Fruit fly (Drosophila melanogaster) Kc167 (cell line): ENCODE data around the gene Ziz.

Experiments used
- Myc ChIP-seq: fragments of >200 bp; optimal IDR thresholded peaks from 2 replicates; lab custom pipeline; 2017; ENCODE audit warnings: missing external identifiers
- Sin3A ChIP-seq: fragments of >200 bp; optimal IDR thresholded peaks from 2 replicates; lab custom pipeline; 2018; ENCODE audit warnings: missing external identifiers
- h ChIP-seq: fragments of >200 bp; optimal IDR thresholded peaks from 3 replicates; lab custom pipeline; 2018; ENCODE audit warnings: missing external identifiers
- insv ChIP-seq: fragments of >200 bp; optimal IDR thresholded peaks from 3 replicates; lab custom pipeline; 2018; ENCODE audit warnings: missing external identifiers
- psq ChIP-seq: fragments of >200 bp; optimal IDR thresholded peaks from 2 replicates; lab custom pipeline; 2017; ENCODE audit warnings: missing external identifiers
- ttk ChIP-seq: sonication (Bioruptor generic); optimal IDR thresholded peaks from 2 replicates; lab custom pipeline; 2017; ENCODE audit warnings: missing external identifiers

Gene Ziz

DNA sequence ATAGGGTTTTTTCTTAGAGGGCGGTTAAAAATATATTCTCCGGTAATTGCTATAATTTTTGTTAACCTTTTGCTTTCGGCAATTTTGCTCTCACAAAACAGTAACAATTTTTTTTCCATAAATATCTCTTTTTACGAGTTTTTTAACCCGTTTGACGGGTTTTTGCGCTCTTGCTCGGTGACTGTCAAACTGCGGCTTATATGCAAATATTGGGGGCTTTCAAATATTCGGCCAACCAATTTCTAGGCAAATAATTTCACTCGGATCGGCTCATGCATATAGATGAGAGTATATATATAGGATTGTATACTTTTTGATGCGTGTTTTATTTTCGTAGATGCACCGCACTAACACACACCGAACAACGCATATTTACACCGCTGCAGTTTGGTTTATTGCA is 33.8 kb upstream of the Ziz start:
- TF ChIP-seq h (lab: Kevin White, UChicago) (no peak), psq (no peak), ttk (lab: Kevin White, UChicago) (no peak), insv (lab: Kevin White, UChicago) (no peak), Myc (lab: Kevin White, UChicago) (no peak), Sin3A (lab: Kevin White, UChicago) (no peak)

DNA sequence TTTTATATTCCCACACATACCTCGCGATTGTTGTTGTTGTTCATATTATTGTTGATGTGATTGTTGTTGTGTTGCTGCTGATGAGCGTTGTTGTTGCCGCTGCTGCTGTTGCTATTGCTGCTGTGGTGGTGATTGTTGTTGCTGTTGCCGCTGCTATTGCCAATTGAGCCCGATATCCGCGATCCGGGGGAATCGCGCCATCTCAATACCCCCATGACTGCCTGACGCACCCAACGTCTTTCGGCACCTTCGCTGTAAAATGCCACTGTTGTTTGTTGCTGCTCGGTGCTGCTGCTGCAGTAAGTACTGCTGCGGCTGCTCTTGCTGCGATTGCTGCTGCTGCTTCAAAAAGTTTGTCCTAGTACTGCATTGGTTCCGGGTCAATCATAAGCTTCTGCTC is 33.1 kb upstream of the Ziz start:
- no peak for TF ChIP-seq psq

dm6 chr2L:7528122-7528746 is 32.1 kb upstream of the Ziz start:
- TF ChIP-seq ttk (lab: Kevin White, UChicago) (no peak), insv (lab: Kevin White, UChicago) (no peak), h (lab: Kevin White, UChicago) (no peak), psq (no peak), Myc (lab: Kevin White, UChicago) (no peak), Sin3A (lab: Kevin White, UChicago) (no peak)

dm6 chr2L:7526915-7527534 is 30.9 kb upstream of the Ziz start:
- no peak for TF ChIP-seq Sin3A (lab: Kevin White, UChicago)
- TF ChIP-seq ttk (lab: Kevin White, UChicago) = no peak

- no peak for TF ChIP-seq ttk (lab: Kevin White, UChicago)
- no peak for TF ChIP-seq insv (lab: Kevin White, UChicago)
- TF ChIP-seq Myc (lab: Kevin White, UChicago) = no peak
- TF ChIP-seq psq = no peak
- no peak for TF ChIP-seq h (lab: Kevin White, UChicago)
Measured at dm6 chr2L:7526129-7526528, 30.0 kb upstream of the Ziz start.

dm6 chr2L:7525123-7525874 is 29.2 kb upstream of the Ziz start:
- TF ChIP-seq h (lab: Kevin White, UChicago) (no peak), Myc (lab: Kevin White, UChicago) (no peak), Sin3A (lab: Kevin White, UChicago) (no peak), psq (no peak), insv (lab: Kevin White, UChicago) (no peak), ttk (lab: Kevin White, UChicago) (no peak)

DNA sequence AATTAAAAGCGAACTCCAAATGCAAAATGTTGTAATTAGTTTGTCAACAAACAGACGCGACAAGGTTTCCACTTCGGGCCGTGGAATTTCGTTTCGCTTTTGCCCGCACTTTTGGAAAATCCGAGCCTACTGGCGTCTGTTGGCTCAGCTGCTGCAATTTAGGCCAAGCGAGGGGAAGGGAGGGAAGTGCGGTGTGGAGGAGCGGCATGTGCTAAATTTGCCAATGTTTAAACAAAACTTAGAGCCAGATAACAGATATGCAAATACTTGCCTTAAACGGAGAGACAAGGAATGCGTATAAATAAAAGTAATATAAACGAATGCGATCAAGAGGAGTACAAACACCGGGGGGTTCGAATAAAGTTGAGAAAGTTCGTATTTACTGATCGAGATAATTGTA is 27.5 kb upstream of the Ziz start:
- TF ChIP-seq Myc (lab: Kevin White, UChicago) = no peak
- TF ChIP-seq Sin3A (lab: Kevin White, UChicago) = no peak
- TF ChIP-seq h (lab: Kevin White, UChicago) = no peak
- no peak for TF ChIP-seq insv (lab: Kevin White, UChicago)
- TF ChIP-seq psq = no peak
- no peak for TF ChIP-seq ttk (lab: Kevin White, UChicago)

DNA sequence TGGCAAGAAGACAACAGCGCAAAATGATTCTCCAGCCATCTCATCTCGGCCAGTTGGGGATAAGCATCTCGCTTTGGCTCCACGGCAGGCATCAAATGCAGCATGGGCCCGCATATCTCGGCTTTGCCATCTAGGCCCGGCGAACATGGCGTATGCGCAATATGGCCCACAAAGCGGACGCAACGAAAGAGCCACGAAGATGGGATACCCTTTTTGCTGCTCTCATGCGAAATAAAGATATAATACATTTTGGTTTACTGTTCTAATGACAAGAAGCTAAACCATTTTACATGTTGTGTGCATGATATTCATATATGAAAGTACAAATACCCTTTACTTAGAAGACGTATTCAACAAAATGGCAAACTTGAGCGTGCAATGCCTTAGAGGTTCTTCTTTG is 26.6 kb upstream of the Ziz start:
- no peak for TF ChIP-seq ttk (lab: Kevin White, UChicago)
- TF ChIP-seq insv (lab: Kevin White, UChicago) = no peak
- TF ChIP-seq Myc (lab: Kevin White, UChicago) = no peak
- TF ChIP-seq Sin3A (lab: Kevin White, UChicago) = no peak
- no peak for TF ChIP-seq h (lab: Kevin White, UChicago)
- no peak for TF ChIP-seq psq

DNA sequence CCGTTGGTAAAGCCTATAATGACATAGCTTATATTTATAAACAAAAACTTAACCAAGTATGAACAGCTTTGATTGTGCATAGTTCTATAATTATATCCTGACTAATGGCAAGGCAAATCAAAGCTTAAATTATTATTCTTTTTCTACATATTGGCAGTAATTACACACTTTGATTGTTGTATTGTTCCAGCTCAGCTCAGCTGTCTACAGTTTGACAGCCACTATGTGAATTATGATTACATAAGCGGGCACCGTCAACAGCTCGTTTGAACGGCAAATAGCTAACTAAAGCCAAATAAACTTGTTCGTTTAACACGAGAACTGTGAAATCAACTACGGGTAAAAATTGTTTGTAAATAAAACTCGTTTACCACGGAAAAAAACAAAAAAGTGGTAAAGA is 25.5 kb upstream of the Ziz start:
- TF ChIP-seq ttk (lab: Kevin White, UChicago) (no peak), insv (lab: Kevin White, UChicago) (no peak), h (lab: Kevin White, UChicago) (no peak), psq (no peak), Myc (lab: Kevin White, UChicago) (no peak), Sin3A (lab: Kevin White, UChicago) (no peak)

dm6 chr2L:7520575-7520974 is 24.5 kb upstream of the Ziz start:
- no peak for TF ChIP-seq insv (lab: Kevin White, UChicago)
- TF ChIP-seq Sin3A (lab: Kevin White, UChicago) = no peak
- TF ChIP-seq ttk (lab: Kevin White, UChicago) = no peak
- TF ChIP-seq Myc (lab: Kevin White, UChicago) = no peak
- no peak for TF ChIP-seq psq
- TF ChIP-seq h (lab: Kevin White, UChicago) = no peak

DNA sequence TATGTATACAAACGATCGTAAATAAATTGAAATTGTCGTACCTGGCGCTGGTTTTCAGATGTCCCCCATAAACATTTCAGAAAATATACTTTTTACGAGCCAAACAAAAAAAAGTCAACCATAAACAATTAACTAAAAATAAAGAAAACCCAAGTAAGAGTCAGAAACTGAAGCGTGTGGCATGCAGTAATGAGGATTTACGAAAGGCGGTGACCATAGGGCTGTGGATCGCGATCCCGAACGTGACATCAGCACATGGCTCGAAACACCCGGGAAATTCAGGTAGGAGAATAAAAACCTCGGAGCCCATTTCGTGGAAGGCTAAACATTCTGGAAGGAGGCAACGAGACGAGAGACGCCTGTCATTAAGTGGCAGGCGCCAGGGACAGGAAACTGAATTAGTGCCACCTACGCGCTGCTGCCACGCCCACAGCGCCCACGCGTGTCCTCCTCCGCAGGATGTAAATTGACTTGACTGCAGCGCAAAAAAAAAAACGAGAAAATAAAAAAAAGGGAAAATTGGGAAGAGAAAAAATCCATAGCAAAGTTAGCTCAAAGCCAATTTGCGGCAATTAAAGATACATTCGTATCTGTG is 23.6 kb upstream of the Ziz start:
- TF ChIP-seq Myc (lab: Kevin White, UChicago) (no peak), Sin3A (lab: Kevin White, UChicago) (no peak), psq (no peak), insv (lab: Kevin White, UChicago) (no peak), ttk (lab: Kevin White, UChicago) (no peak), h (lab: Kevin White, UChicago) (no peak)

dm6 chr2L:7518896-7519295 is 22.8 kb upstream of the Ziz start:
- TF ChIP-seq Sin3A (lab: Kevin White, UChicago) (no peak), psq (no peak), h (lab: Kevin White, UChicago) (no peak), insv (lab: Kevin White, UChicago) (no peak), ttk (lab: Kevin White, UChicago) (no peak), Myc (lab: Kevin White, UChicago) (no peak)
